Fruit fly (Drosophila melanogaster): Measurements from ENCODE around the gene mTerf5.

DNA sequence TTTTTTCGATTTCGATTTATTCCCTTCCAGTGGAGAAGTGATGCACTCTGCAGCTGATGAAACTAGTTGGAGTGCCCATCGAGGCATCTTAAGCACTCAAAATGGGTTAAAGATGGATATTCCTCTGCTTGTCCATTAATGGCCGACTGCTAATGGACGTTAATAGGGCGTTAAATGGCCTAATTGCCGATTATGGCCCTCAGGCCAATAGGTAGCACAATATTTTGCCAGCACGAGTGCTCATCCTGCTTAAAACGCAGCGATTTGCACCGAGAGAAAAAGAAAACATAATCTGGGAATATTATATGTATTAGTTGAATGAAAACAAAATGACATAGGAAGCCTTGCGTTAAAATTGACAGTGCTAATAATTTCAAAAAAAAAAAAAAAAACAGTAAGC is 15.0 kb downstream of the mTerf5 start, which contains the start of gene CG44158:
- TF ChIP-seq dysf (GFP tag; IDR thresholded peaks at IDR 0.05), result no peak
- TF ChIP-seq btn (GFP tag; optimal IDR thresholded peaks at IDR 0.05), result no peak
- no peak for TF ChIP-seq pfk (GFP tag; optimal IDR thresholded peaks at IDR 0.05)
- no peak for TF ChIP-seq inv (GFP tag; IDR thresholded peaks at IDR 0.05; ENCODE audit: partially characterized antibody)
- TF ChIP-seq trh (GFP tag; optimal IDR thresholded peaks at IDR 0.05), result no peak
- TF ChIP-seq prd (optimal IDR thresholded peaks at IDR 0.05), result no peak
- no peak for TF ChIP-seq prd (GFP tag; IDR thresholded peaks at IDR 0.05)
